Worm (Caenorhabditis elegans) whole organism, L1 larva: Measurements from ENCODE around the gene srbc-43.

ENCODE experiments used
- ama-1 ChIP-seq: fragments of 150-350 bp; optimal IDR thresholded peaks from 2 replicates; lab custom pipeline; 2014
- ceh-82 ChIP-seq, 3 experiments: fragments of 150-350 bp in 1 of 3; sonication (generic microtip) in 2 of 3; optimal IDR thresholded peaks; 2 replicates each; lab custom pipeline; 2014 to 2017; ENCODE audit warnings: missing biosample characterization in 3 of 3, missing genetic modification characterization in 3 of 3
- ceh-90 ChIP-seq: sonication (generic microtip); optimal IDR thresholded peaks from 2 replicates; lab custom pipeline; 2016; ENCODE audit warnings: missing genetic modification characterization, missing compliant biosample characterization
- elt-2 ChIP-seq: sonication (generic microtip); optimal IDR thresholded peaks from 2 replicates; lab custom pipeline; 2016; ENCODE audit warnings: missing genetic modification characterization, mild to moderate bottlenecking, inconsistent platforms, missing compliant biosample characterization, missing genetic modification reagents
- elt-3 ChIP-seq, 6 experiments: fragments of 150-350 bp in 1 of 6; sonication (generic microtip); optimal IDR thresholded peaks; 2 replicates each; lab custom pipeline; 2017 to 2018; ENCODE audit warnings: missing biosample characterization in 6 of 6, missing genetic modification characterization in 6 of 6, inconsistent platforms in 1 of 6
- hpl-2 ChIP-seq: fragments of 150-350 bp; optimal IDR thresholded peaks from 2 replicates; lab custom pipeline; 2014; ENCODE audit warnings: missing biosample characterization, missing genetic modification reagents, missing genetic modification characterization
- jun-1 ChIP-seq: fragments of 150-350 bp; optimal IDR thresholded peaks from 2 replicates; lab custom pipeline; 2014; ENCODE audit warnings: missing biosample characterization, missing genetic modification reagents, missing genetic modification characterization
- lin-15B ChIP-seq: fragments of 150-350 bp; sonication (generic microtip); optimal IDR thresholded peaks from 3 replicates; lab custom pipeline; 2014; ENCODE audit warnings: missing biosample characterization, missing genetic modification characterization
- nhr-11 ChIP-seq: fragments of 150-350 bp; optimal IDR thresholded peaks from 2 replicates; lab custom pipeline; 2014; ENCODE audit warnings: missing biosample characterization, missing genetic modification characterization
- nhr-76 ChIP-seq: sonication (generic microtip); optimal IDR thresholded peaks from 2 replicates; lab custom pipeline; 2017; ENCODE audit warnings: missing biosample characterization, missing genetic modification characterization
- nhr-77 ChIP-seq: fragments of 150-350 bp; optimal IDR thresholded peaks from 2 replicates; lab custom pipeline; 2014; ENCODE audit warnings: missing biosample characterization, missing genetic modification characterization
- skn-1 ChIP-seq: fragments of 150-350 bp; optimal IDR thresholded peaks from 2 replicates; lab custom pipeline; 2014; ENCODE audit warnings: missing biosample characterization, missing genetic modification characterization
- unc-130 ChIP-seq: fragments of 150-350 bp; optimal IDR thresholded peaks from 2 replicates; lab custom pipeline; 2017; ENCODE audit warnings: missing biosample characterization, missing genetic modification characterization, inconsistent platforms
- ztf-11 ChIP-seq, 2 experiments: sonication (generic microtip); optimal IDR thresholded peaks; 2 replicates each; lab custom pipeline; 2016 to 2017; ENCODE audit warnings: missing genetic modification characterization in 2 of 2, missing biosample characterization in 1 of 2, missing compliant biosample characterization in 1 of 2

ce11 chrV:12763291-12763995 is 26.9 kb downstream of the srbc-43 start, which contains the start of the genes abcf-1 and scc-3:
- TF ChIP-seq jun-1 (tag; lab: Kevin White, UChicago) (no peak), unc-130 (tag; lab: Kevin White, UChicago) (peak; percentile 6), ceh-82 (tag; optimal IDR thresholded peaks at IDR 0.05; lab: Kevin White, UChicago) (no peak), nhr-77 (tag; lab: Kevin White, UChicago) (no peak), hpl-2 (GFP tag; lab: Kevin White, UChicago) (no peak), nhr-76 (tag; lab: Kevin White, UChicago) (no peak), lin-15B (tag; lab: Kevin White, UChicago) (no peak), ama-1 (no peak), elt-2 (no peak), ceh-90 (tag; lab: Kevin White, UChicago) (no peak), nhr-11 (tag; lab: Kevin White, UChicago) (no peak), elt-3 (tag; optimal IDR thresholded peaks at IDR 0.05; lab: Kevin White, UChicago) (peak in 1 of 6 experiments; percentile 37), ztf-11 (tag; optimal IDR thresholded peaks at IDR 0.05; lab: Kevin White, UChicago) (no peak), skn-1 (peak; percentile 51)
